Fruit fly (Drosophila melanogaster): ENCODE data around the gene Ppm1.

The Ppm1 gene

dm6 chr3L:563002-563627 is 18.0 kb upstream of the Ppm1 start (continued):
- TF ChIP-seq psq (GFP tag; optimal IDR thresholded peaks at IDR 0.05) (no peak), pan (optimal IDR thresholded peaks at IDR 0.05) (no peak), lola (GFP tag; optimal IDR thresholded peaks at IDR 0.05) (no peak), sv (GFP tag; optimal IDR thresholded peaks at IDR 0.05) (peak; percentile 2), h (GFP tag; optimal IDR thresholded peaks at IDR 0.05) (peak; percentile 44), CrebA (GFP tag; optimal IDR thresholded peaks at IDR 0.05; ENCODE audit: borderline replicate concordance) (no peak)

dm6 chr3L:563951-564350 is 17.2 kb upstream of the Ppm1 start:
- no peak for TF ChIP-seq dl (GFP tag; optimal IDR thresholded peaks at IDR 0.05; ENCODE audit: insufficient read depth in 1 of 2, partially characterized antibody in 2 of 2)
- no peak for TF ChIP-seq ey (GFP tag; optimal IDR thresholded peaks at IDR 0.05)
- no peak for TF ChIP-seq HLH106 (tag; optimal IDR thresholded peaks at IDR 0.05)
- TF ChIP-seq Hnf4 (GFP tag; optimal IDR thresholded peaks at IDR 0.05) = no peak
- no peak for TF ChIP-seq OdsH (GFP tag; optimal IDR thresholded peaks at IDR 0.05)
- TF ChIP-seq CG9705 (GFP tag; optimal IDR thresholded peaks at IDR 0.05) = no peak
- no peak for TF ChIP-seq N (GFP tag; optimal IDR thresholded peaks at IDR 0.05)
- no peak for TF ChIP-seq Sp1 (GFP tag; optimal IDR thresholded peaks at IDR 0.05)
- no peak for TF ChIP-seq brk (GFP tag; optimal IDR thresholded peaks at IDR 0.05)
- no peak for TF ChIP-seq h (GFP tag; optimal IDR thresholded peaks at IDR 0.05)
- TF ChIP-seq woc (GFP tag; optimal IDR thresholded peaks at IDR 0.05) = no peak
- no peak for TF ChIP-seq Rel (GFP tag; optimal IDR thresholded peaks at IDR 0.05)
- TF ChIP-seq Rel (tag; optimal IDR thresholded peaks at IDR 0.05) = no peak
- no peak for TF ChIP-seq psq (GFP tag; optimal IDR thresholded peaks at IDR 0.05)
- no peak for TF ChIP-seq fru (GFP tag; optimal IDR thresholded peaks at IDR 0.05)
- no peak for TF ChIP-seq pan (optimal IDR thresholded peaks at IDR 0.05)
- no peak for TF ChIP-seq br (GFP tag; optimal IDR thresholded peaks at IDR 0.05)
- no peak for TF ChIP-seq Vsx2 (GFP tag; optimal IDR thresholded peaks at IDR 0.05; ENCODE audit: partially characterized antibody)
- no peak for TF ChIP-seq usp (GFP tag; optimal IDR thresholded peaks at IDR 0.05)
- no peak for TF ChIP-seq CrebA (GFP tag; optimal IDR thresholded peaks at IDR 0.05; ENCODE audit: borderline replicate concordance)

dm6 chr3L:565561-565960 is 15.6 kb upstream of the Ppm1 start:
- no peak for TF ChIP-seq GATAd (GFP tag; optimal IDR thresholded peaks at IDR 0.05)
- no peak for TF ChIP-seq foxo (GFP tag; optimal IDR thresholded peaks at IDR 0.05)
- peak; percentile 73 for TF ChIP-seq psq (GFP tag; optimal IDR thresholded peaks at IDR 0.05)
- TF ChIP-seq fru (GFP tag; optimal IDR thresholded peaks at IDR 0.05) = no peak
- TF ChIP-seq dl (GFP tag; optimal IDR thresholded peaks at IDR 0.05; ENCODE audit: insufficient read depth in 1 of 2, partially characterized antibody in 2 of 2) = no peak
- no peak for TF ChIP-seq Dif (GFP tag; optimal IDR thresholded peaks at IDR 0.05; ENCODE audit: partially characterized antibody)
- no peak for TF ChIP-seq HLH106 (tag; optimal IDR thresholded peaks at IDR 0.05)

- TF ChIP-seq dsf (GFP tag; optimal IDR thresholded peaks at IDR 0.05; ENCODE audit: borderline replicate concordance) (no peak), usp (GFP tag; optimal IDR thresholded peaks at IDR 0.05) (no peak), Sp1 (GFP tag; optimal IDR thresholded peaks at IDR 0.05) (peak; percentile 82), jim (GFP tag; optimal IDR thresholded peaks at IDR 0.05) (no peak), rgr (GFP tag; optimal IDR thresholded peaks at IDR 0.05) (peak; percentile 69), CG32264 (GFP tag; optimal IDR thresholded peaks at IDR 0.05) (peak; percentile 27), Mio (GFP tag; optimal IDR thresholded peaks at IDR 0.05) (no peak), Hnf4 (GFP tag; optimal IDR thresholded peaks at IDR 0.05) (no peak), sv (GFP tag; optimal IDR thresholded peaks at IDR 0.05) (no peak), foxo (GFP tag; optimal IDR thresholded peaks at IDR 0.05) (peak in 1 of 2 experiments; percentile 77), Abd-B (GFP tag; optimal IDR thresholded peaks at IDR 0.05) (no peak), br (GFP tag; optimal IDR thresholded peaks at IDR 0.05) (peak; percentile 73), dmrt93B (GFP tag; optimal IDR thresholded peaks at IDR 0.05) (peak; percentile 74), CrebA (GFP tag; optimal IDR thresholded peaks at IDR 0.05; ENCODE audit: borderline replicate concordance) (no peak), CG9705 (GFP tag; optimal IDR thresholded peaks at IDR 0.05) (peak; percentile 51), ey (GFP tag; optimal IDR thresholded peaks at IDR 0.05) (peak; percentile 80), h (GFP tag; optimal IDR thresholded peaks at IDR 0.05) (peak; percentile 78), Dif (GFP tag; optimal IDR thresholded peaks at IDR 0.05; ENCODE audit: partially characterized antibody) (no peak), Dfd (GFP tag; optimal IDR thresholded peaks at IDR 0.05) (no peak), N (GFP tag; optimal IDR thresholded peaks at IDR 0.05) (no peak), HLH106 (tag; optimal IDR thresholded peaks at IDR 0.05) (peak; percentile 85), dl (GFP tag; optimal IDR thresholded peaks at IDR 0.05; ENCODE audit: insufficient read depth in 1 of 2, partially characterized antibody in 2 of 2) (no peak), fru (GFP tag; optimal IDR thresholded peaks at IDR 0.05) (peak; percentile 81), woc (GFP tag; optimal IDR thresholded peaks at IDR 0.05) (peak; percentile 68), Rel (GFP tag; optimal IDR thresholded peaks at IDR 0.05) (no peak), Rel (tag; optimal IDR thresholded peaks at IDR 0.05) (peak; percentile 16), Myc (optimal IDR thresholded peaks at IDR 0.05) (no peak), OdsH (GFP tag; optimal IDR thresholded peaks at IDR 0.05) (peak; percentile 70), psq (GFP tag; optimal IDR thresholded peaks at IDR 0.05) (peak; percentile 65), GATAd (GFP tag; optimal IDR thresholded peaks at IDR 0.05) (no peak), lola (GFP tag; optimal IDR thresholded peaks at IDR 0.05) (no peak), brk (GFP tag; optimal IDR thresholded peaks at IDR 0.05) (no peak)
Measured at dm6 chr3L:565964-566627, 15.0 kb upstream of the Ppm1 start.

All from whole organism, wandering third instar larva.